Worm (Caenorhabditis elegans) whole organism, midembryonic: ENCODE results near the gene C50F4.10.

ENCODE experiments used
- T22C8.4 ChIP-seq: fragments of 200-800 bp; sonication (Bioruptor generic); IDR thresholded peaks from 2 replicates; pipeline ENCODE4 v1.3.6; 2022; ENCODE audit warnings: missing genetic modification characterization, missing compliant biosample characterization
- cog-1 ChIP-seq: sonication (generic microtip); optimal IDR thresholded peaks from 2 replicates; lab custom pipeline; 2016; ENCODE audit warnings: missing genetic modification characterization, missing compliant biosample characterization
- flt-1 ChIP-seq: fragments of 200-800 bp; sonication (Bioruptor generic); IDR thresholded peaks from 2 replicates; pipeline ENCODE4 v1.3.6; 2022; ENCODE audit warnings: missing genetic modification characterization, missing compliant biosample characterization
- klf-2 ChIP-seq: fragments of 200-800 bp; sonication (Bioruptor generic); conservative IDR thresholded peaks from 2 replicates; pipeline ENCODE4 v1.3.6; 2022; ENCODE audit warnings: missing genetic modification reagents, missing genetic modification characterization, missing compliant biosample characterization
- med-1 ChIP-seq: sonication (generic microtip); optimal IDR thresholded peaks from 2 replicates; lab custom pipeline; 2017; ENCODE audit warnings: missing genetic modification characterization, mild to moderate bottlenecking, missing compliant biosample characterization, antibody characterized with exemption, missing genetic modification reagents; ENCODE audit not compliant: insufficient read depth
- ref-1 ChIP-seq: fragments of 200-800 bp; sonication (Bioruptor generic); conservative IDR thresholded peaks from 2 replicates; pipeline ENCODE4 v1.3.6; 2022; ENCODE audit warnings: missing genetic modification reagents, missing genetic modification characterization, missing compliant biosample characterization
- tab-1 ChIP-seq: fragments of 200-800 bp; sonication (Bioruptor generic); IDR thresholded peaks from 2 replicates; pipeline ENCODE4 v1.3.6; 2022; ENCODE audit warnings: missing genetic modification characterization, missing compliant biosample characterization
- ztf-23 ChIP-seq: fragments of 200-800 bp; sonication (Bioruptor generic); IDR thresholded peaks from 2 replicates; pipeline ENCODE4 v1.3.6; 2022; ENCODE audit warnings: missing genetic modification reagents, missing genetic modification characterization, missing compliant biosample characterization
- ztf-29 ChIP-seq: fragments of 200-800 bp; sonication (Bioruptor generic); IDR thresholded peaks from 2 replicates; pipeline ENCODE4 v1.3.6; 2022; ENCODE audit warnings: missing genetic modification reagents, missing genetic modification characterization, missing compliant biosample characterization

Gene C50F4.10

ce11 chrV:9527984-9528383 is 3.4 kb downstream of the C50F4.10 start:
- no peak for TF ChIP-seq klf-2 (GFP tag; lab: Robert Waterston, UW)
- no peak for TF ChIP-seq tab-1 (GFP tag; lab: Robert Waterston, UW)
- TF ChIP-seq T22C8.4 (GFP tag; lab: Robert Waterston, UW): no peak
- no peak for TF ChIP-seq med-1 (GFP tag; lab: Kevin White, UChicago)
- TF ChIP-seq ztf-29: no peak
- no peak for TF ChIP-seq ref-1 (GFP tag; lab: Robert Waterston, UW)
- TF ChIP-seq flt-1 (GFP tag; lab: Robert Waterston, UW): no peak

DNA sequence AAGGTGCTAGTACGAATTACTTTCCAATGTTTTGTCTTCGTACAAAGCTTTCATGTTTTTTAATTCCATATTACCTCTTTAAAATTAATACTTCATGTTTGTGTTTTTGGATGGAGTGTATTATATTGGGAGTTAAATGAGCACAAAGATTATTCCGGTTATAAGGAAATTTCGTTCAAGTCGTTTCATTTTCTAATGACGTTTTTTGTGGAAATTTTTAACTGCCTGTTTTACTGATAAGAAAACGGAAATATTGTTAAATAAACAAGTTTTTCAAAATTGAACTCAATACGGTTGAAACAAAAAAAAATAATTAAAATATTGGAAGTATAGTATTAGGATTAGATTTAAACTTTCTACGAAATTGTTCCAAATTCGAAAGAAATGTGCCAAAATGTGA is 4.0 kb downstream of the C50F4.10 start:
- TF ChIP-seq T22C8.4 (GFP tag; lab: Robert Waterston, UW) (no peak), ztf-29 (no peak), ztf-23 (GFP tag; lab: Robert Waterston, UW) (no peak), ref-1 (GFP tag; lab: Robert Waterston, UW) (no peak), cog-1 (tag; lab: Kevin White, UChicago) (no peak), tab-1 (GFP tag; lab: Robert Waterston, UW) (no peak), klf-2 (GFP tag; lab: Robert Waterston, UW) (no peak), med-1 (GFP tag; lab: Kevin White, UChicago) (no peak), flt-1 (GFP tag; lab: Robert Waterston, UW) (no peak)

DNA sequence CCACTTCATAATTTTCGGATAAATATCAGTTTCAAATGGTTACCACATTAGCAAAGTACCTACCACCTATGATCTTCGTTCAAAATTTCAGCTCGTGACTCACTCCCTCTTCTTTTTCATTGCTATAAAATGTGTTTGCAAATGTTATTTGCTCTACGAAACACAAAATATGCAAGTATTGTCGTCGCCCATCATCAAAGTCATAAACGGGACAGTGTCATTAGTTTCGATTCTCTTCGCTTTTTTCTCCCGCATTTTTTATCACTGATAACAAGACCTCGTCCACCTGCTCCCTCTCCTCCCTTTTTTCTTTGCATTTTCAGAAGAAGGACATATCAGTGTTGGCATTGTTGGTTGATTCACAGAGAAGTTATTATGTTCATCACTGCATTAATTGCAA is 4.9 kb downstream of the C50F4.10 start, which contains the start of gene C50F4.1:
Gene C50F4.1 (plus strand): TSS at position 324 of the 400 bp plus-strand sequence.
- no peak for TF ChIP-seq med-1 (GFP tag; lab: Kevin White, UChicago)
- TF ChIP-seq klf-2 (GFP tag; lab: Robert Waterston, UW): no peak
- TF ChIP-seq ztf-23 (GFP tag; lab: Robert Waterston, UW): no peak
- no peak for TF ChIP-seq ztf-29
- no peak for TF ChIP-seq flt-1 (GFP tag; lab: Robert Waterston, UW)
- TF ChIP-seq tab-1 (GFP tag; lab: Robert Waterston, UW): no peak
- TF ChIP-seq ref-1 (GFP tag; lab: Robert Waterston, UW): no peak
- no peak for TF ChIP-seq T22C8.4 (GFP tag; lab: Robert Waterston, UW)
- no peak for TF ChIP-seq cog-1 (tag; lab: Kevin White, UChicago)

DNA sequence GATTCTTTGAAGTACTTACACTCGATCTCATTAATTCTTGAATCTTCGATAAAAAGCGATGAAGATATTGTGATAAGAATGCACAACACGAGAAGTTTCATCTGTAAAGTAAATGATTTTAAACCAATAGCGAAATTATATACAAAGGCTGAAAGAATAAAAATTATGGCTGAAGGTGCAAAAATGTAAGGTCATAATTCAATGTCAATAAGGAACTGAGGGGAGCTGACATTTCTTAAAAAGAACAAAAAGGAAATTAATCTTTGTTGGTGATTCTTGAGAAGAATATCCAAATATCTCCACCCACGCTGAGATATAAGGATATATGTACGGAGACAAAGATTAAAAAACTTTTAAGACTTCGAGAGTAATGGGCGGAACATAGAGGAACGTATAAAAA is 7.3 kb downstream of the C50F4.10 start, which contains the start of gene C50F4.9:
Gene C50F4.9 (minus strand): TSS at position 101 of the 400 bp plus-strand sequence.
- TF ChIP-seq med-1 (GFP tag; lab: Kevin White, UChicago) (no peak), flt-1 (GFP tag; lab: Robert Waterston, UW) (no peak), cog-1 (tag; lab: Kevin White, UChicago) (no peak), ref-1 (GFP tag; lab: Robert Waterston, UW) (no peak), tab-1 (GFP tag; lab: Robert Waterston, UW) (no peak), ztf-29 (no peak), ztf-23 (GFP tag; lab: Robert Waterston, UW) (no peak), klf-2 (GFP tag; lab: Robert Waterston, UW) (no peak), T22C8.4 (GFP tag; lab: Robert Waterston, UW) (no peak)

DNA sequence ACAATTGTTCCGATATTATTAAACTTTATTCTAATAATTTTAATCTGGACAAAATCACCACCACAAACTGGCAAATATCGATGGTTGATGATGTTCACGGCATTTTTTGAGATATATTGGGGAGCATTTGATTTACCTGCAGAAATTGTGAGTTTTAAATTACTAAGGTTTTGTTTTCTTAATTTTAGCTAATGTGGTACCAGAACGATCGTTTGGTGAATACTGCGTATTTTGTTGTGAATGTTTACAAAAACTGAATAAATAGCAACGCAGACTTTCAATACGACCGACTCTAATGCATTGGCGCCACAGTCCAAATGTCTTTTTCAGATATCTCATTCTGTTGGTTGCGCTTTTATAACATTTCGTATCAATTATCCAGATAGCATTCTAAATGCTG is 9.7 kb downstream of the C50F4.10 start:
- no peak for TF ChIP-seq T22C8.4 (GFP tag; lab: Robert Waterston, UW)
- no peak for TF ChIP-seq cog-1 (tag; lab: Kevin White, UChicago)
- no peak for TF ChIP-seq ref-1 (GFP tag; lab: Robert Waterston, UW)
- no peak for TF ChIP-seq tab-1 (GFP tag; lab: Robert Waterston, UW)

- TF ChIP-seq tab-1 (GFP tag; lab: Robert Waterston, UW) (no peak), flt-1 (GFP tag; lab: Robert Waterston, UW) (no peak), klf-2 (GFP tag; lab: Robert Waterston, UW) (no peak), T22C8.4 (GFP tag; lab: Robert Waterston, UW) (no peak), cog-1 (tag; lab: Kevin White, UChicago) (no peak), ztf-23 (GFP tag; lab: Robert Waterston, UW) (no peak), ref-1 (GFP tag; lab: Robert Waterston, UW) (no peak), med-1 (GFP tag; lab: Kevin White, UChicago) (no peak), ztf-29 (no peak)
Measured at ce11 chrV:9518832-9519231, 12.5 kb downstream of the C50F4.10 start, which contains the start of gene C50F4.8. Gene C50F4.8, minus strand, starts transcription at chrV:9518859.

DNA sequence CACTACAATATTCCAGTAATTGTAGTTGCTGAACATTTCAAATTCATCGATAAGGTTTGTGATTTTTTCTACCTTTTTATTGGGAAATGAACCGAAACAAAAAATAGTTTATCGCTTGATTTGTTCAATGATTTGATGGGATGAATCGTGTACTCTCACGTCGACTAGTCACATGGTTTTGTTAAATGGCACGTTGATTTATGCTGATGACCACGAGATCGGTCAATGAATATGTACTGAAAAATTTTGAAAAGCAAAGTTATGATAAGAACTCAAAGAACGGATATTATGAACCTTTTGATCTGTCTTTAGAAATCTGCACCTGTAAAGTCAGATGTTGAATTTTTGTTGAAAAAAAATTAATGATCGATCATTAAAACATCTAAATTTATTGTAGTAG is 15.1 kb downstream of the C50F4.10 start:
- no peak for TF ChIP-seq ref-1 (GFP tag; lab: Robert Waterston, UW)
- no peak for TF ChIP-seq ztf-29
- no peak for TF ChIP-seq med-1 (GFP tag; lab: Kevin White, UChicago)
- no peak for TF ChIP-seq T22C8.4 (GFP tag; lab: Robert Waterston, UW)

- TF ChIP-seq ref-1 (GFP tag; lab: Robert Waterston, UW) (no peak), med-1 (GFP tag; lab: Kevin White, UChicago) (no peak), T22C8.4 (GFP tag; lab: Robert Waterston, UW) (no peak), cog-1 (tag; lab: Kevin White, UChicago) (no peak), klf-2 (GFP tag; lab: Robert Waterston, UW) (no peak), tab-1 (GFP tag; lab: Robert Waterston, UW) (no peak), flt-1 (GFP tag; lab: Robert Waterston, UW) (no peak), ztf-29 (no peak)
Measured at ce11 chrV:9513590-9513989, 17.8 kb downstream of the C50F4.10 start, which contains the start of gene eif-2Bdelta. Gene eif-2Bdelta, plus strand, starts transcription at chrV:9513824.

- TF ChIP-seq tab-1 (GFP tag; lab: Robert Waterston, UW) (no peak), klf-2 (GFP tag; lab: Robert Waterston, UW) (no peak), ztf-29 (no peak), cog-1 (tag; lab: Kevin White, UChicago) (no peak), ztf-23 (GFP tag; lab: Robert Waterston, UW) (no peak), ref-1 (GFP tag; lab: Robert Waterston, UW) (no peak), T22C8.4 (GFP tag; lab: Robert Waterston, UW) (no peak), flt-1 (GFP tag; lab: Robert Waterston, UW) (no peak)
Measured at ce11 chrV:9509597-9509996, 21.8 kb downstream of the C50F4.10 start.
